Worm (Caenorhabditis elegans) whole organism, L2 larva: ENCODE measurements around the gene ptr-5.

ENCODE experiments used
- R02D3.7 ChIP-seq: fragments of 150-350 bp; optimal IDR thresholded peaks from 2 replicates; lab custom pipeline; 2014; ENCODE audit warnings: missing biosample characterization, missing genetic modification characterization
- Y55F3AM.14 ChIP-seq: fragments of 200-800 bp; sonication (Bioruptor generic); optimal IDR thresholded peaks from 2 replicates; lab custom pipeline; 2018; ENCODE audit warnings: mild to moderate bottlenecking, missing genetic modification characterization, missing compliant biosample characterization
- ZK546.5 ChIP-seq: sonication (generic microtip); optimal IDR thresholded peaks from 2 replicates; lab custom pipeline; 2017; ENCODE audit warnings: missing biosample characterization, missing genetic modification characterization
- alr-1 ChIP-seq: fragments of 150-350 bp; optimal IDR thresholded peaks from 2 replicates; lab custom pipeline; 2014; ENCODE audit warnings: missing biosample characterization, missing genetic modification characterization
- aly-2 ChIP-seq: fragments of 150-350 bp; optimal IDR thresholded peaks from 2 replicates; lab custom pipeline; 2014; ENCODE audit warnings: missing biosample characterization, missing genetic modification characterization
- ama-1 ChIP-seq: fragments of 150-350 bp; optimal IDR thresholded peaks from 2 replicates; lab custom pipeline; 2018; ENCODE audit warnings: inconsistent platforms
- blmp-1 ChIP-seq: sonication (generic microtip); optimal IDR thresholded peaks from 2 replicates; lab custom pipeline; 2017; ENCODE audit warnings: missing genetic modification characterization, mild to moderate bottlenecking, missing compliant biosample characterization, antibody characterized with exemption, moderate library complexity; ENCODE audit not compliant: insufficient read depth
- ceh-16 ChIP-seq: fragments of 150-350 bp; optimal IDR thresholded peaks from 2 replicates; lab custom pipeline; 2014; ENCODE audit warnings: missing biosample characterization, missing genetic modification characterization
- ceh-82 ChIP-seq: fragments of 150-350 bp; optimal IDR thresholded peaks from 2 replicates; lab custom pipeline; 2014; ENCODE audit warnings: missing biosample characterization, missing genetic modification characterization
- crh-2 ChIP-seq: sonication (generic microtip); optimal IDR thresholded peaks from 2 replicates; lab custom pipeline; 2017; ENCODE audit warnings: missing biosample characterization, missing genetic modification characterization
- dmd-4 ChIP-seq: sonication (generic microtip); optimal IDR thresholded peaks from 2 replicates; lab custom pipeline; 2017; ENCODE audit warnings: missing biosample characterization, missing genetic modification characterization
- egl-27 ChIP-seq: sonication (generic microtip); optimal IDR thresholded peaks from 3 replicates; lab custom pipeline; 2017; ENCODE audit warnings: missing biosample characterization, missing genetic modification reagents, missing genetic modification characterization
- fos-1 ChIP-seq: fragments of 150-350 bp; optimal IDR thresholded peaks from 2 replicates; lab custom pipeline; 2014; ENCODE audit warnings: missing biosample characterization, missing genetic modification characterization
- lin-11 ChIP-seq: fragments of 150-350 bp; sonication (generic microtip); optimal IDR thresholded peaks from 2 replicates; lab custom pipeline; 2014; ENCODE audit warnings: missing biosample characterization, missing genetic modification characterization, inconsistent platforms, mixed read lengths
- lin-13 ChIP-seq: fragments of 150-350 bp; optimal IDR thresholded peaks from 2 replicates; lab custom pipeline; 2014; ENCODE audit warnings: missing biosample characterization, missing genetic modification reagents, missing genetic modification characterization
- lin-39 ChIP-seq: fragments of 150-350 bp; optimal IDR thresholded peaks from 2 replicates; lab custom pipeline; 2014; ENCODE audit warnings: missing biosample characterization, missing genetic modification reagents, missing genetic modification characterization
- lsy-2 ChIP-seq, 2 experiments: fragments of 150-350 bp in 1 of 2; sonication (generic microtip) in 1 of 2; optimal IDR thresholded peaks; 2 replicates each; lab custom pipeline; 2014 to 2017; ENCODE audit warnings: missing biosample characterization in 2 of 2, missing genetic modification characterization in 2 of 2
- mab-5 ChIP-seq: fragments of 150-350 bp; optimal IDR thresholded peaks from 2 replicates; lab custom pipeline; 2014; ENCODE audit warnings: missing biosample characterization, missing genetic modification characterization
- mbf-1 ChIP-seq: sonication (generic microtip); optimal IDR thresholded peaks from 2 replicates; lab custom pipeline; 2017; ENCODE audit warnings: missing biosample characterization, missing genetic modification characterization
- mdl-1 ChIP-seq, 2 experiments: fragments of 150-350 bp in 1 of 2; sonication (generic microtip) in 1 of 2; optimal IDR thresholded peaks; 2 replicates each; lab custom pipeline; 2017; ENCODE audit warnings: missing biosample characterization in 2 of 2, missing genetic modification characterization in 2 of 2
- nhr-10 ChIP-seq: sonication (generic microtip); optimal IDR thresholded peaks from 2 replicates; lab custom pipeline; 2017; ENCODE audit warnings: missing biosample characterization, missing genetic modification characterization
- nhr-12 ChIP-seq: fragments of 150-350 bp; optimal IDR thresholded peaks from 2 replicates; lab custom pipeline; 2014; ENCODE audit warnings: missing biosample characterization, missing genetic modification characterization
- nhr-129 ChIP-seq: fragments of 150-350 bp; optimal IDR thresholded peaks from 2 replicates; lab custom pipeline; 2014; ENCODE audit warnings: missing biosample characterization, missing genetic modification characterization
- nhr-21 ChIP-seq: fragments of 150-350 bp; optimal IDR thresholded peaks from 2 replicates; lab custom pipeline; 2014; ENCODE audit warnings: missing biosample characterization, missing genetic modification characterization
- nhr-23 ChIP-seq: fragments of 150-350 bp; optimal IDR thresholded peaks from 2 replicates; lab custom pipeline; 2014; ENCODE audit warnings: missing biosample characterization, missing genetic modification reagents, missing genetic modification characterization
- nhr-237 ChIP-seq: fragments of 150-350 bp; optimal IDR thresholded peaks from 2 replicates; lab custom pipeline; 2014; ENCODE audit warnings: missing biosample characterization, missing genetic modification characterization
- nhr-25 ChIP-seq: fragments of 150-350 bp; sonication (generic microtip); optimal IDR thresholded peaks from 3 replicates; lab custom pipeline; 2014; ENCODE audit warnings: missing biosample characterization, missing genetic modification characterization
- peb-1 ChIP-seq: fragments of 150-350 bp; optimal IDR thresholded peaks from 2 replicates; lab custom pipeline; 2014; ENCODE audit warnings: missing biosample characterization, missing genetic modification characterization
- skn-1 ChIP-seq: sonication (generic microtip); optimal IDR thresholded peaks from 2 replicates; lab custom pipeline; 2017; ENCODE audit warnings: missing biosample characterization, missing genetic modification characterization
- sma-3 ChIP-seq: sonication (generic microtip); optimal IDR thresholded peaks from 2 replicates; lab custom pipeline; 2016; ENCODE audit warnings: missing genetic modification reagents, missing genetic modification characterization, missing compliant biosample characterization
- sma-9 ChIP-seq, 2 experiments: fragments of 150-350 bp in 1 of 2; sonication (generic microtip) in 1 of 2; optimal IDR thresholded peaks; 2 replicates each; lab custom pipeline; 2014 to 2016; ENCODE audit warnings: missing genetic modification characterization in 2 of 2, mild to moderate bottlenecking in 1 of 2, missing biosample characterization in 1 of 2, missing compliant biosample characterization in 1 of 2, missing genetic modification reagents in 1 of 2, moderate library complexity in 1 of 2
- unc-39 ChIP-seq: fragments of 150-350 bp; optimal IDR thresholded peaks from 2 replicates; lab custom pipeline; 2014; ENCODE audit warnings: missing biosample characterization, missing genetic modification characterization
- unc-62 ChIP-seq: fragments of 150-350 bp; optimal IDR thresholded peaks from 2 replicates; lab custom pipeline; 2014; ENCODE audit warnings: missing biosample characterization, missing genetic modification reagents, missing genetic modification characterization
- zag-1 ChIP-seq: fragments of 150-350 bp; optimal IDR thresholded peaks from 2 replicates; lab custom pipeline; 2014; ENCODE audit warnings: missing biosample characterization, missing genetic modification characterization
- ztf-1 ChIP-seq: fragments of 200-800 bp; sonication (Bioruptor generic); conservative IDR thresholded peaks from 2 replicates; pipeline ENCODE4 v1.3.6; 2022; ENCODE audit warnings: missing genetic modification characterization, missing compliant biosample characterization
- ztf-11 ChIP-seq: sonication (generic microtip); optimal IDR thresholded peaks from 2 replicates; lab custom pipeline; 2017; ENCODE audit warnings: missing biosample characterization, missing genetic modification characterization
- ztf-4 ChIP-seq: fragments of 150-350 bp; optimal IDR thresholded peaks from 2 replicates; lab custom pipeline; 2014; ENCODE audit warnings: missing biosample characterization, missing genetic modification characterization

Gene ptr-5

DNA sequence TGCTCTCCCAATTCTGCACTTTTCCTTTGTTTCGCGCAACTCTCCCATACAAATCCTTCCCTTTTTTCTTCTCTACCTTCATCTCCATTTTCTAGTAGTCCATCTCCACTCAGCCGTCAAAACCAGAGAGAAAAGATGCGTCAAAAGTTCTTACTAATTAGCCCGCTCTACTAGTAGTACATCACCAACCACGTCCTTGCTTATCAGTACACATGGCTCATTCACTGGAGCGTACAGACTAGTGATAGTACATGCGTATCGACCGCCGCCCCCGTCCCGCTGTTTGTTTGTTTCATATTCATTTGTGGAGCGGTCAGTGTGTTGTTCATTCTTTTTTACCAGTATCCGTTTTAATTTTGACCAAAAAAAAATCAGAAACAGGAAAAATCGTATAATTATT, 10.7 kb downstream of the ptr-5 start:
- TF ChIP-seq ztf-1 (GFP tag; lab: Robert Waterston, UW) (no peak), unc-62 (GFP tag; lab: Kevin White, UChicago) (no peak), egl-27 (tag; lab: Kevin White, UChicago) (no peak), mdl-1 (tag; optimal IDR thresholded peaks at IDR 0.05; lab: Kevin White, UChicago) (no peak), R02D3.7 (tag; lab: Kevin White, UChicago) (no peak), nhr-25 (tag; lab: Kevin White, UChicago) (no peak), fos-1 (tag; lab: Kevin White, UChicago) (peak; percentile 82)

DNA sequence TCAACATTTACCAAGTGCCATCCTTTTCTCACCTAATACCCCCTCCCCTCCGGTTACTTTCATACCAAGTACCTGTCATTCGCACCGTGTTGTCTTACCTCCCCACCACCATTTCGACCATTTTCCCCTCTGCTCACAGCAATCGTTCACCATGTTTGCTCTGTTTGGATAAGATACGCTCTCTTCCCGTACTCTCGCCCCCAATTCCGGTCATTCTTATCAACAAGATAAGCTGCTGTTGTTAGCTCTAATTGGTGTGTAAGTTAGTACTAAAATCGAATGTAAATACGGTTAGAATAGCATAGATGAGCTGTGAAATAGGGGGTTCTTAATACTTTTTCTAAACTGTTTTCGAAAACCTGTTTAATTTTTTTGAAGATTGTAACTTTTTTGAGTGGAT, 12.2 kb downstream of the ptr-5 start:
- TF ChIP-seq dmd-4 (tag; lab: Kevin White, UChicago), result no peak
- no peak for TF ChIP-seq nhr-21
- no peak for TF ChIP-seq ZK546.5 (tag; lab: Kevin White, UChicago)
- TF ChIP-seq sma-3 (GFP tag; lab: Kevin White, UChicago), result no peak
- TF ChIP-seq skn-1 (tag; lab: Kevin White, UChicago), result no peak
- no peak for TF ChIP-seq crh-2 (tag; lab: Kevin White, UChicago)
- TF ChIP-seq peb-1 (tag; lab: Kevin White, UChicago), result no peak
- TF ChIP-seq ztf-11 (tag; lab: Kevin White, UChicago), result no peak
- TF ChIP-seq lin-39 (tag; lab: Kevin White, UChicago), result no peak
- TF ChIP-seq fos-1 (tag; lab: Kevin White, UChicago), result no peak
- no peak for TF ChIP-seq ceh-82 (tag; lab: Kevin White, UChicago)
- TF ChIP-seq sma-9 (GFP tag; optimal IDR thresholded peaks at IDR 0.05; lab: Kevin White, UChicago), result no peak
- TF ChIP-seq sma-9 (tag; optimal IDR thresholded peaks at IDR 0.05; lab: Kevin White, UChicago), result no peak
- no peak for TF ChIP-seq ama-1
- no peak for TF ChIP-seq Y55F3AM.14
- TF ChIP-seq zag-1 (tag; lab: Kevin White, UChicago), result no peak
- no peak for TF ChIP-seq alr-1 (tag; lab: Kevin White, UChicago)
- no peak for TF ChIP-seq lin-11
- TF ChIP-seq mbf-1 (tag; lab: Kevin White, UChicago), result no peak

DNA sequence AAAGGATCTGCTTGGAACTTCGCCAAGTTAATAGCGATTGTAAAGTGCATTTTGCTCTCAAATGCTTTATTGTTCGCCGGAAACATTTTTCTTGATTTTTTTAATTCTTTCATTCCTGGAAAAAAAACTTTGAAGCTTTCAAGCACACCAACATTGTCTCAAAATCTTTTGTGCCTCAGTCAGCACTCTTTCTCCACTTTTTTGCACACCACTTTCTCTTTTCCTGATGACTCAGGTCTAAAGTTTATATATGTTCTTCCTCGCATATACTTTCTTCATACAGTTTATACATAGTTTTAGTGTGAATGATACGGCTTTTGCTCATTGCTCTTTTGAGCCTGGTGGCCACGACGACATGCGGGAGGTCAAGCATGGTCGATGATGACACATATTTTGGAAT, 15.4 kb downstream of the ptr-5 start, which contains the start of gene C53C11.5:
C53C11.5 (plus strand) TSS at position 301 of the 400 bp plus-strand sequence.
- TF ChIP-seq skn-1 (tag; lab: Kevin White, UChicago), result no peak
- TF ChIP-seq unc-62 (GFP tag; lab: Kevin White, UChicago), result no peak
- TF ChIP-seq nhr-21, result no peak
- no peak for TF ChIP-seq blmp-1 (tag; lab: Kevin White, UChicago)
- no peak for TF ChIP-seq sma-9 (GFP tag; optimal IDR thresholded peaks at IDR 0.05; lab: Kevin White, UChicago)
- TF ChIP-seq sma-9 (tag; optimal IDR thresholded peaks at IDR 0.05; lab: Kevin White, UChicago), result no peak
- TF ChIP-seq mab-5 (tag; lab: Kevin White, UChicago), result no peak
- TF ChIP-seq ceh-16 (tag; lab: Kevin White, UChicago), result no peak
- TF ChIP-seq nhr-237 (tag; lab: Kevin White, UChicago), result no peak
- TF ChIP-seq nhr-10 (tag; lab: Kevin White, UChicago), result no peak
- no peak for TF ChIP-seq nhr-129 (tag; lab: Kevin White, UChicago)
- TF ChIP-seq peb-1 (tag; lab: Kevin White, UChicago), result no peak
- TF ChIP-seq aly-2 (tag; lab: Kevin White, UChicago), result no peak
- TF ChIP-seq crh-2 (tag; lab: Kevin White, UChicago), result no peak
- no peak for TF ChIP-seq mbf-1 (tag; lab: Kevin White, UChicago)

DNA sequence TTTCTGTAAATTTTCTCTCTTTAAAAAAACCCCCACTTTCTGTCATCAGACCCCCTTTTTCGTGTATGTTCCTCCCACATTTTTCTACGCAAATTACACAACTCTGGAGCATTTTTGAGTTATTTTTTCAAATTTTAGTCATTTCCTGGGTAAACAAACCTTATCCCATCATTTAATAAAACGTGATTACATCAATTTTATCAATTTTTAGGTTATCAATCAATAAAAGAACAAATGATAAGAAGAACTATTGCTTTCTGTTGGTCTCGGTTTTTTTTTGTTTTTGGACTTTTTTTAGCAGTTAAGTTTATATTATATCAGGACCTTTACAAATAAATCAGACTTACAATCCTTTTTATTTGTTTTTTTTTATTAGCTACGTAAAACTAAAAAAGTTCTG, 18.0 kb downstream of the ptr-5 start, which contains the start of gene C53C11.2:
C53C11.2 (plus strand) TSS at position 284 of the 400 bp plus-strand sequence.
- TF ChIP-seq nhr-10 (tag; lab: Kevin White, UChicago), result no peak
- peak; percentile 74 for TF ChIP-seq fos-1 (tag; lab: Kevin White, UChicago)

DNA sequence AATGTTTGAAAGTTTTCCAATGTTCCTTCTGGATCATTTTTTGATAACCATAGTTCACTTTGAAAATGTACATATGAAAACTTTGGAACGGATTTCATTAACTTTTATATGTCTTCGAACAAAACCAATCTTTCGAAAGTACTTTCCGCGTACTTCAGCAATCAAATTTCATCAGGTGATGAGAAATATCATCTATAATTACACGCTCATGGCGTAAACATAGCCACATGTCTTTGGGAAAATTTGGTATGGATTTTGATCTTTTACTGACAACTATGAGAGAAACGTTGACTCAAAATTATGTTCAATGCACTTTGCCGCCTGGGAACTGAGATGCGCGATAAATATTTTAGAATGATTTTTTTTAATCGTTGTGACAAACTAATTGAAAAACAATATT, 20.6 kb downstream of the ptr-5 start:
- TF ChIP-seq nhr-129 (tag; lab: Kevin White, UChicago) (peak; percentile 56), fos-1 (tag; lab: Kevin White, UChicago) (no peak)

DNA sequence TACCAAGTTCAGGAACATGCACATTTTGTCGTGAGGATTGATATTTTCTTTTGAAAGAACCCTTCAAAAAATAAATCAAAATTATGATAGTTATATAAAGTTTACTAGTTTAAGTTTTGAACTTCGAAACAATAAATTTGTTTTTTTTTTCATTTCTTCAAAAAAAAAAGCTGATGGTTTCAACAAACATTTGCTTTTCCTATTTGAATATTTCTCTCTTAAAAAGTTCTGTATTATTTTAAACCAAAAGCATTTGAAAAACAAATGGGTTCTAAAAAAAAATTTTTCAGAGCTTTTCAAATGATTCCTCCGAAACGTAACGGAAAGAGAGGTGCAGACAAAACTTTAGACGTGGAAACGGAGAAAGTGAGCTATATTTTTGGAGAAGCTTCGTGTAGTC, 22.1 kb downstream of the ptr-5 start, which contains the start of gene C53C11.1:
C53C11.1 (plus strand) TSS at position 301 of the 400 bp plus-strand sequence.
- TF ChIP-seq lsy-2 (tag; optimal IDR thresholded peaks at IDR 0.05; lab: Kevin White, UChicago) (no peak), R02D3.7 (tag; lab: Kevin White, UChicago) (no peak), ZK546.5 (tag; lab: Kevin White, UChicago) (no peak), ztf-11 (tag; lab: Kevin White, UChicago) (no peak), mab-5 (tag; lab: Kevin White, UChicago) (no peak), unc-39 (tag; lab: Kevin White, UChicago) (no peak), nhr-23 (tag; lab: Kevin White, UChicago) (no peak), dmd-4 (tag; lab: Kevin White, UChicago) (no peak), lin-13 (GFP tag; lab: Kevin White, UChicago) (no peak), egl-27 (tag; lab: Kevin White, UChicago) (no peak), nhr-12 (tag; lab: Kevin White, UChicago) (no peak), alr-1 (tag; lab: Kevin White, UChicago) (no peak), ztf-4 (tag; lab: Kevin White, UChicago) (no peak), mbf-1 (tag; lab: Kevin White, UChicago) (no peak), crh-2 (tag; lab: Kevin White, UChicago) (no peak)
